Fruit fly (Drosophila melanogaster) whole organism, embryonic: ENCODE measurements around the gene CG5913.

Source experiments
- CG11398 ChIP-seq: fragments of 200-800 bp; sonication (Bioruptor generic); optimal IDR thresholded peaks from 2 replicates; lab custom pipeline; 2016; ENCODE audit warnings: missing biosample characterization, missing genetic modification characterization
- CG12155 ChIP-seq: fragments of 200-800 bp; sonication (Bioruptor generic); optimal IDR thresholded peaks from 3 replicates; lab custom pipeline; 2016; ENCODE audit warnings: missing biosample characterization, missing genetic modification characterization
- CG14667 ChIP-seq: fragments of 200-800 bp; sonication (Bioruptor generic); IDR thresholded peaks from 2 replicates; pipeline ENCODE4 v1.3.6; 2022; ENCODE audit warnings: missing biosample characterization, missing genetic modification characterization
- CG1602 ChIP-seq: fragments of 200-800 bp; sonication (Bioruptor generic); optimal IDR thresholded peaks from 3 replicates; lab custom pipeline; 2016; ENCODE audit warnings: missing biosample characterization, missing genetic modification characterization
- CG1603 ChIP-seq: fragments of 200-800 bp; sonication (Bioruptor generic); optimal IDR thresholded peaks from 2 replicates; lab custom pipeline; 2019; ENCODE audit warnings: missing biosample characterization, mild to moderate bottlenecking, missing genetic modification characterization, moderate library complexity
- CG16813 ChIP-seq: fragments of 200-800 bp; sonication (Bioruptor generic); IDR thresholded peaks from 3 replicates; pipeline ENCODE4 v1.3.6; 2022; ENCODE audit warnings: missing biosample characterization, missing genetic modification characterization; ENCODE audit not compliant: partially characterized antibody
- CG17361 ChIP-seq: fragments of 200-800 bp; sonication (Bioruptor generic); IDR thresholded peaks from 3 replicates; pipeline ENCODE4 v1.3.6; 2022; ENCODE audit warnings: missing biosample characterization, missing genetic modification characterization
- CG33557 ChIP-seq: fragments of 200-800 bp; sonication (Bioruptor generic); optimal IDR thresholded peaks from 2 replicates; lab custom pipeline; 2019; ENCODE audit warnings: missing biosample characterization, mild to moderate bottlenecking, missing genetic modification characterization, moderate library complexity
- CG3726 ChIP-seq: fragments of 200-800 bp; sonication (Bioruptor generic); IDR thresholded peaks from 3 replicates; pipeline ENCODE4, ENCODE4 v1.3.6; 2022; ENCODE audit warnings: missing biosample characterization, missing genetic modification characterization
- CG4404 ChIP-seq: fragments of 200-800 bp; sonication (Bioruptor generic); IDR thresholded peaks from 2 replicates; pipeline ENCODE4 v1.3.6; 2022; ENCODE audit warnings: missing biosample characterization, missing genetic modification characterization
- CG6254 ChIP-seq: fragments of 200-800 bp; sonication (Bioruptor generic); optimal IDR thresholded peaks from 3 replicates; lab custom pipeline; 2017; ENCODE audit warnings: mild to moderate bottlenecking, missing biosample characterization, missing genetic modification reagents, missing genetic modification characterization
- CG6272 ChIP-seq: fragments of 200-800 bp; sonication (Bioruptor generic); IDR thresholded peaks from 2 replicates; pipeline ENCODE4 v1.3.6; 2022; ENCODE audit warnings: missing biosample characterization, missing genetic modification characterization
- CG8290 ChIP-seq, 3 experiments: fragments of 200-800 bp; sonication (Bioruptor generic); optimal IDR thresholded peaks; 2 replicates each; lab custom pipeline; 2016 to 2019; ENCODE audit warnings: missing biosample characterization in 3 of 3, missing genetic modification characterization in 3 of 3, mild to moderate bottlenecking in 2 of 3, moderate library complexity in 1 of 3
- CG9727 ChIP-seq: fragments of 200-800 bp; sonication (Bioruptor generic); optimal IDR thresholded peaks from 3 replicates; lab custom pipeline; 2017; ENCODE audit warnings: missing biosample characterization, mild to moderate bottlenecking, missing genetic modification characterization
- CTCF ChIP-seq: fragments of 200-800 bp; sonication (Bioruptor generic); optimal IDR thresholded peaks from 2 replicates; lab custom pipeline; 2017; ENCODE audit warnings: missing biosample characterization, mild to moderate bottlenecking, missing genetic modification characterization, moderate library complexity
- Dad ChIP-seq: fragments of 200-800 bp; sonication (Bioruptor generic); optimal IDR thresholded peaks from 3 replicates; lab custom pipeline; 2016; ENCODE audit warnings: missing biosample characterization, missing genetic modification characterization
- Dip2 ChIP-seq: fragments of 200-800 bp; sonication (Bioruptor generic); IDR thresholded peaks from 2 replicates; pipeline ENCODE4 v1.3.6; 2022; ENCODE audit warnings: missing biosample characterization, missing genetic modification characterization
- Doc2 ChIP-seq: fragments of 200-800 bp; sonication (Bioruptor generic); IDR thresholded peaks from 2 replicates; pipeline ENCODE4 v1.3.6; 2022; ENCODE audit warnings: missing biosample characterization, missing genetic modification characterization
- Fer1 ChIP-seq: fragments of 200-800 bp; sonication (Bioruptor generic); optimal IDR thresholded peaks from 2 replicates; lab custom pipeline; 2017; ENCODE audit warnings: missing biosample characterization, mild to moderate bottlenecking, missing genetic modification characterization
- Fer2 ChIP-seq: fragments of 200-800 bp; sonication (Bioruptor generic); optimal IDR thresholded peaks from 2 replicates; lab custom pipeline; 2018; ENCODE audit warnings: missing biosample characterization, mild to moderate bottlenecking, missing genetic modification characterization, moderate library complexity
- Hmx ChIP-seq: fragments of 200-800 bp; sonication (Bioruptor generic); optimal IDR thresholded peaks from 2 replicates; lab custom pipeline; 2016; ENCODE audit warnings: missing biosample characterization, missing genetic modification characterization
- Med ChIP-seq: fragments of 200-800 bp; sonication (Bioruptor generic); peaks from one replicate; lab custom pipeline; 2016; ENCODE audit warnings: missing biosample characterization, missing genetic modification characterization, mild to moderate bottlenecking, inconsistent platforms, moderate library complexity
- Mes4 ChIP-seq: fragments of 200-800 bp; sonication (Bioruptor generic); optimal IDR thresholded peaks from 2 replicates; lab custom pipeline; 2016; ENCODE audit warnings: missing biosample characterization, missing genetic modification characterization
- NK7.1 ChIP-seq: fragments of 200-800 bp; sonication (Bioruptor generic); optimal IDR thresholded peaks from 3 replicates; lab custom pipeline; 2016; ENCODE audit warnings: missing biosample characterization, missing genetic modification characterization
- Pdp1 ChIP-seq, 2 experiments: fragments of 200-800 bp; sonication (Bioruptor generic); optimal IDR thresholded peaks; 3 replicates each; lab custom pipeline; 2016; ENCODE audit warnings: missing biosample characterization in 2 of 2, missing genetic modification characterization in 2 of 2, mild to moderate bottlenecking in 1 of 2, moderate library complexity in 1 of 2
- Poxn ChIP-seq: fragments of 200-800 bp; sonication (Bioruptor generic); IDR thresholded peaks from 2 replicates; pipeline ENCODE4 v1.3.6; 2022; ENCODE audit warnings: missing biosample characterization, missing genetic modification characterization
- Sox102F ChIP-seq: fragments of 200-800 bp; sonication (Bioruptor generic); optimal IDR thresholded peaks from 2 replicates; lab custom pipeline; 2018; ENCODE audit warnings: missing biosample characterization, mild to moderate bottlenecking, missing genetic modification characterization, moderate library complexity
- abd-A ChIP-seq: fragments of 200-800 bp; sonication (Bioruptor generic); optimal IDR thresholded peaks from 3 replicates; lab custom pipeline; 2019; ENCODE audit warnings: missing biosample characterization, mild to moderate bottlenecking, missing genetic modification characterization, moderate library complexity
- ato ChIP-seq: fragments of 200-800 bp; sonication (Bioruptor generic); IDR thresholded peaks from 2 replicates; pipeline ENCODE4 v1.3.6; 2022; ENCODE audit warnings: missing biosample characterization, missing genetic modification characterization; ENCODE audit not compliant: partially characterized antibody
- bcd ChIP-seq: fragments of 200-800 bp; sonication (Bioruptor generic); optimal IDR thresholded peaks from 2 replicates; lab custom pipeline; 2017; ENCODE audit warnings: missing biosample characterization, mild to moderate bottlenecking, missing genetic modification characterization
- croc ChIP-seq: fragments of 200-800 bp; sonication (Bioruptor generic); conservative IDR thresholded peaks from 3 replicates; pipeline ENCODE4 v1.3.6; 2022; ENCODE audit warnings: missing biosample characterization, missing genetic modification characterization
- crol ChIP-seq: fragments of 200-800 bp; sonication (Bioruptor generic); IDR thresholded peaks from 2 replicates; pipeline ENCODE4 v1.3.6; 2022; ENCODE audit warnings: missing biosample characterization, missing genetic modification characterization
- dmrt99B ChIP-seq: fragments of 200-800 bp; sonication (Bioruptor generic); optimal IDR thresholded peaks from 2 replicates; lab custom pipeline; 2018; ENCODE audit warnings: missing biosample characterization, mild to moderate bottlenecking, missing genetic modification characterization, moderate library complexity
- hbn ChIP-seq: fragments of 200-800 bp; sonication (Bioruptor generic); IDR thresholded peaks from 2 replicates; pipeline ENCODE4 v1.3.6; 2022; ENCODE audit warnings: missing biosample characterization, missing genetic modification characterization; ENCODE audit not compliant: partially characterized antibody
- ind ChIP-seq: fragments of 200-800 bp; sonication (Bioruptor generic); optimal IDR thresholded peaks from 3 replicates; lab custom pipeline; 2016; ENCODE audit warnings: missing biosample characterization, missing genetic modification characterization
- lov ChIP-seq, 2 experiments: fragments of 200-800 bp in 1 of 2; fragments of >200 bp in 1 of 2; sonication (Bioruptor generic) in 1 of 2; IDR thresholded peaks in 1 of 2; optimal IDR thresholded peaks in 1 of 2; 2 replicates in 1 of 2; 3 replicates in 1 of 2; pipeline versions ENCODE4 v1.3.6 to Lab custom; 2017 to 2022; ENCODE audit warnings: missing biosample characterization in 1 of 2, missing genetic modification characterization in 1 of 2
- mirr ChIP-seq: fragments of 200-800 bp; sonication (Bioruptor generic); optimal IDR thresholded peaks from 3 replicates; lab custom pipeline; 2018; ENCODE audit warnings: missing biosample characterization, mild to moderate bottlenecking, missing genetic modification characterization
- oc ChIP-seq: fragments of 200-800 bp; sonication (Bioruptor generic); optimal IDR thresholded peaks from 2 replicates; lab custom pipeline; 2018; ENCODE audit warnings: missing biosample characterization, mild to moderate bottlenecking, missing genetic modification characterization, moderate library complexity
- odd ChIP-seq: fragments of 200-800 bp; sonication (Bioruptor generic); optimal IDR thresholded peaks from 2 replicates; lab custom pipeline; 2017; ENCODE audit warnings: missing biosample characterization, mild to moderate bottlenecking, missing genetic modification characterization
- pfk ChIP-seq: fragments of 200-800 bp; sonication (Bioruptor generic); optimal IDR thresholded peaks from 2 replicates; lab custom pipeline; 2018; ENCODE audit warnings: missing biosample characterization, mild to moderate bottlenecking, missing genetic modification characterization, moderate library complexity
- pita ChIP-seq: fragments of 200-800 bp; sonication (Bioruptor generic); optimal IDR thresholded peaks from 2 replicates; lab custom pipeline; 2017; ENCODE audit warnings: missing biosample characterization, mild to moderate bottlenecking, missing genetic modification characterization
- pnt ChIP-seq: fragments of 200-800 bp; sonication (Bioruptor generic); optimal IDR thresholded peaks from 3 replicates; lab custom pipeline; 2016; ENCODE audit warnings: missing biosample characterization, missing genetic modification characterization
- prd ChIP-seq, 3 experiments: fragments of >200 bp in 2 of 3; fragments of 200-800 bp in 1 of 3; sonication (Bioruptor generic) in 1 of 3; optimal IDR thresholded peaks in 2 of 3; IDR thresholded peaks in 1 of 3; 2 replicates in 2 of 3; 3 replicates in 1 of 3; pipeline versions ENCODE4 v1.3.6 to Lab custom; 2017 to 2022; ENCODE audit warnings: missing biosample characterization in 1 of 3, missing genetic modification characterization in 1 of 3
- sens-2 ChIP-seq: fragments of 200-800 bp; sonication (Bioruptor generic); IDR thresholded peaks from 2 replicates; pipeline ENCODE4 v1.3.6; 2022; ENCODE audit warnings: missing biosample characterization, missing genetic modification characterization
- slp2 ChIP-seq: fragments of 200-800 bp; sonication (Bioruptor generic); optimal IDR thresholded peaks from 2 replicates; lab custom pipeline; 2016; ENCODE audit warnings: missing biosample characterization, missing genetic modification characterization
- sug ChIP-seq: fragments of 200-800 bp; optimal IDR thresholded peaks from 2 replicates; lab custom pipeline; 2019; ENCODE audit warnings: missing biosample characterization, mild to moderate bottlenecking, missing genetic modification characterization, moderate library complexity
- tio ChIP-seq: fragments of 200-800 bp; sonication (Bioruptor generic); optimal IDR thresholded peaks from 2 replicates; lab custom pipeline; 2017; ENCODE audit warnings: missing biosample characterization, missing genetic modification characterization, inconsistent platforms
- tna ChIP-seq: fragments of 200-800 bp; sonication (Bioruptor generic); IDR thresholded peaks from 2 replicates; pipeline ENCODE4 v1.3.6; 2022; ENCODE audit warnings: missing biosample characterization, missing genetic modification characterization; ENCODE audit not compliant: partially characterized antibody
- zfh1 ChIP-seq: fragments of 200-800 bp; sonication (Bioruptor generic); IDR thresholded peaks from 3 replicates; pipeline ENCODE4 v1.3.6; 2022; ENCODE audit warnings: missing biosample characterization, missing genetic modification characterization

The CG5913 gene

DNA sequence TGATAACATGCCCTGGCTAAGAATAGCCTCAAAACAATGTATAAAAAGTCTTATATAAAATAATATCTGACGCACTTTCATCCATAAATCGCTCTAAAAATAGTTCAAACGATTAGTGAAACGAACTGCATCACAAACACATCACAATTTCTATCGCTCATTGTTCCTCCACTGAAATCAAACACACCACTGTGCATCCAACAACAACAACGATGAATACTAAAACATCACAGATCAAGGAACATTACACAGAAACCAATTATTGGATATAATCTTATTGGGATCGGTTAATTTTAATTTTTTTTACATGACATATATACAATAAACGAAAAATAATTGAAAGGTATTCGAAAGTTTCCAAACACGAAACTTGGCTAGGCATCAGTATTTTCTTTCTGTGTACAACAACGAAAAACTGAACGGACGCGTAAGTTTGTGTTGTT lies 13.9 kb upstream of the CG5913 start (continued):
- TF ChIP-seq NK7.1 (GFP tag; lab: Kevin White, UChicago) (peak; percentile 60), CG9727 (GFP tag; lab: Kevin White, UChicago) (peak; percentile 71), pnt (peak; percentile 15), dmrt99B (tag; lab: Kevin White, UChicago) (peak; percentile 90), CG1602 (GFP tag; lab: Kevin White, UChicago) (peak; percentile 71), sens-2 (GFP tag; lab: Robert Waterston, UW) (peak; percentile 61), CG16813 (GFP tag; lab: Robert Waterston, UW) (no peak), slp2 (GFP tag; lab: Kevin White, UChicago) (peak; percentile 67), Dad (GFP tag; lab: Kevin White, UChicago) (peak; percentile 47), oc (peak; percentile 78), CG14667 (GFP tag; lab: Robert Waterston, UW) (no peak; the same call in 1 of the 2 replicates), mirr (GFP tag; lab: Kevin White, UChicago) (peak; percentile 59), CG11398 (GFP tag; lab: Kevin White, UChicago) (peak; percentile 13), ato (GFP tag; lab: Robert Waterston, UW) (no peak), lov (optimal IDR thresholded peaks at IDR 0.05; lab: Kevin White, UChicago) (no peak), lov (GFP tag; IDR thresholded peaks at IDR 0.05; lab: Robert Waterston, UW) (no peak; the same call in 2 of the 3 replicates), CG4404 (GFP tag; lab: Robert Waterston, UW) (no peak), croc (peak; percentile 68; the same call in 2 of the 3 replicates), odd (GFP tag; lab: Kevin White, UChicago) (peak; percentile 37), Hmx (GFP tag; lab: Kevin White, UChicago) (peak; percentile 64), sug (tag; lab: Kevin White, UChicago) (peak; percentile 39), CG8290 (GFP tag; optimal IDR thresholded peaks at IDR 0.05; lab: Kevin White, UChicago) (peak; percentile 56), CG8290 (tag; optimal IDR thresholded peaks at IDR 0.05; lab: Kevin White, UChicago) (peak in 1 of 2 experiments; percentile 79), Pdp1 (GFP tag; optimal IDR thresholded peaks at IDR 0.05; lab: Kevin White, UChicago) (peak; percentile 61), bcd (peak; percentile 74), CG1603 (peak; percentile 77), pita (GFP tag; lab: Kevin White, UChicago) (no peak), CG6272 (GFP tag; lab: Robert Waterston, UW) (no peak), Fer2 (tag; lab: Kevin White, UChicago) (peak; percentile 53), zfh1 (GFP tag; lab: Robert Waterston, UW) (no peak; the same call in 1 of the 3 replicates), CG6254 (GFP tag; lab: Kevin White, UChicago) (peak; percentile 63), Sox102F (GFP tag; lab: Kevin White, UChicago) (peak; percentile 89), tio (GFP tag; lab: Kevin White, UChicago) (peak; percentile 72), CTCF (peak; percentile 52), crol (no peak), pfk (GFP tag; lab: Kevin White, UChicago) (no peak), CG33557 (no peak), ind (peak; percentile 77), prd (optimal IDR thresholded peaks at IDR 0.05; lab: Kevin White, UChicago) (no peak), prd (GFP tag; IDR thresholded peaks at IDR 0.05; lab: Robert Waterston, UW) (peak; percentile 83), Med (GFP tag; lab: Kevin White, UChicago) (peak; percentile 96), tna (GFP tag; lab: Robert Waterston, UW) (no peak), hbn (GFP tag; lab: Robert Waterston, UW) (no peak), CG17361 (GFP tag; lab: Robert Waterston, UW) (peak; percentile 81), Fer1 (GFP tag; lab: Kevin White, UChicago) (peak; percentile 36), CG12155 (GFP tag; lab: Kevin White, UChicago) (peak; percentile 50), Poxn (GFP tag; lab: Robert Waterston, UW) (no peak), Mes4 (GFP tag; lab: Kevin White, UChicago) (peak; percentile 38), abd-A (no peak), CG3726 (GFP tag; lab: Robert Waterston, UW) (no peak), Dip2 (GFP tag; lab: Robert Waterston, UW) (no peak), Doc2 (no peak)
